Fruit fly (Drosophila melanogaster) whole organism, adult: ENCODE results near the gene CG33489.

ENCODE experiments used
- CG11617 ChIP-seq: fragments of 200-800 bp; sonication (Bioruptor generic); optimal IDR thresholded peaks from 2 replicates; lab custom pipeline; 2017; ENCODE audit warnings: mild to moderate bottlenecking, missing biosample characterization, missing genetic modification reagents, missing genetic modification characterization
- CG14711 ChIP-seq: fragments of 200-800 bp; sonication (Bioruptor generic); optimal IDR thresholded peaks from 2 replicates; lab custom pipeline; 2018; ENCODE audit warnings: missing biosample characterization, mild to moderate bottlenecking, missing genetic modification characterization, moderate library complexity
- CG1620 ChIP-seq: fragments of 200-800 bp; sonication (Bioruptor generic); optimal IDR thresholded peaks from 2 replicates; lab custom pipeline; 2016; ENCODE audit warnings: missing biosample characterization, missing genetic modification characterization
- CG33017 ChIP-seq: fragments of 200-800 bp; sonication (Bioruptor generic); optimal IDR thresholded peaks from 2 replicates; lab custom pipeline; 2018; ENCODE audit warnings: missing biosample characterization, mild to moderate bottlenecking, missing genetic modification characterization, moderate library complexity
- CG5204 ChIP-seq: fragments of 200-800 bp; sonication (Bioruptor generic); optimal IDR thresholded peaks from 2 replicates; lab custom pipeline; 2016; ENCODE audit warnings: missing biosample characterization, missing genetic modification characterization
- CG7101 ChIP-seq: fragments of 200-800 bp; sonication (Bioruptor generic); optimal IDR thresholded peaks from 2 replicates; lab custom pipeline; 2018; ENCODE audit warnings: missing biosample characterization, mild to moderate bottlenecking, missing genetic modification characterization, moderate library complexity
- Clk ChIP-seq: fragments of 200-800 bp; sonication (Bioruptor generic); optimal IDR thresholded peaks from 2 replicates; lab custom pipeline; 2017; ENCODE audit warnings: missing biosample characterization, missing genetic modification characterization
- Hr96 ChIP-seq: fragments of 200-800 bp; sonication (Bioruptor generic); optimal IDR thresholded peaks from 2 replicates; lab custom pipeline; 2016; ENCODE audit warnings: missing biosample characterization, missing genetic modification characterization
- bab1 ChIP-seq: fragments of 200-800 bp; sonication (Bioruptor generic); optimal IDR thresholded peaks from 3 replicates; lab custom pipeline; 2019; ENCODE audit warnings: missing biosample characterization, mild to moderate bottlenecking, missing genetic modification characterization, moderate library complexity
- kay ChIP-seq: fragments of 200-800 bp; sonication (Bioruptor generic); peaks from one replicate; lab custom pipeline; 2016; ENCODE audit warnings: missing biosample characterization, missing genetic modification characterization, borderline replicate concordance
- ovo ChIP-seq: fragments of 200-800 bp; sonication (Bioruptor generic); optimal IDR thresholded peaks from 2 replicates; lab custom pipeline; 2016; ENCODE audit warnings: missing biosample characterization, missing genetic modification characterization
- pad ChIP-seq: fragments of 200-800 bp; sonication (Bioruptor generic); optimal IDR thresholded peaks from 3 replicates; lab custom pipeline; 2017; ENCODE audit warnings: missing biosample characterization, missing genetic modification characterization, mild to moderate bottlenecking, moderate library complexity, missing genetic modification reagents
- tj ChIP-seq: fragments of 200-800 bp; sonication (Bioruptor generic); optimal IDR thresholded peaks from 3 replicates; lab custom pipeline; 2017; ENCODE audit warnings: missing biosample characterization, mild to moderate bottlenecking, missing genetic modification characterization, moderate library complexity
- toe ChIP-seq: fragments of 200-800 bp; sonication (Bioruptor generic); optimal IDR thresholded peaks from 2 replicates; lab custom pipeline; 2016; ENCODE audit warnings: missing biosample characterization, missing genetic modification characterization

DNA sequence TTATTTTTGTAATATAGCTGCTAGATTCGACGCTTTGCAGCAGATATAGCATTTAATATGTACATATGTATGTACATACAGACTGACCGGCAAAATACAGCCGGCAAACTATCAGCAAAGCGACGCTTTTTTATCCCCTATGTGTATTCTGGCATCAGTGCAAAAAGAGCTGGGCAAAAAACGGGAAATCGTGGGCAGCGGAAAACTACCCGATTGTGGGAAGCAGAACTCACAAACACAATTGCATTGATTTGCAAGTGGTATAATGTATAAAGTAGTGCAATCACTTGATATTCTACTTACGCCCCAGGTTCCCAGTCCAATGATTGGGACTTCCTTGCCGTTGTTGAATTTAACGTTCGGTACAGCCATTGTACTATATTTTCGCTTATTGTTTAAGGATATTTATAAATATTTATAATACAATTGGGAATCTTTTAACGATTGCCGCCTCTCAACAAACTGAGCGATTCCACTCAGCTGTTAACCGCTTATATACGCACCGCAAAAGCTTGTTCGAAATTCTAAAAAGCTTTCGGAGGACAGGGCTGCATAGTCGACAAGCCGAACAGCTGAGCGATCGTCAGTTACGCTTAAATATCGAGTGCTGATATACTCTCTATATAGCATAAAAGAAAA is 46.5 kb upstream of the CG33489 start:
- peak; percentile 64 for TF ChIP-seq CG11617
- TF ChIP-seq CG5204 (GFP tag; lab: Kevin White, UChicago), result no peak
- TF ChIP-seq Clk, result no peak
- TF ChIP-seq kay, result peak; percentile 96
- TF ChIP-seq ovo (GFP tag; lab: Kevin White, UChicago), result no peak
- TF ChIP-seq CG33017 (tag; lab: Kevin White, UChicago), result peak; percentile 59
- peak; percentile 39 for TF ChIP-seq tj
- TF ChIP-seq CG14711 (tag; lab: Kevin White, UChicago), result peak; percentile 26
- no peak for TF ChIP-seq Hr96
- TF ChIP-seq CG1620 (GFP tag; lab: Kevin White, UChicago), result no peak
- peak; percentile 75 for TF ChIP-seq bab1
- TF ChIP-seq CG7101 (tag; lab: Kevin White, UChicago), result peak; percentile 57
- peak; percentile 27 for TF ChIP-seq pad
- peak; percentile 10 for TF ChIP-seq toe (GFP tag; lab: Kevin White, UChicago)
